Worm (Caenorhabditis elegans): Measurements from ENCODE around the gene F13D12.3.

ce11 chrII:11710771-11711170, 9.4 kb upstream of the F13D12.3 start:
- no peak for TF ChIP-seq gmeb-1 (tag; optimal IDR thresholded peaks at IDR 0.05)
- no peak for TF ChIP-seq nhr-21 (tag; optimal IDR thresholded peaks at IDR 0.05)
